Fruit fly (Drosophila melanogaster) whole organism, embryonic: ENCODE measurements around the gene CG4017.

ENCODE experiments used
- CG10321 ChIP-seq: fragments of 200-800 bp; sonication (Bioruptor generic); IDR thresholded peaks from 2 replicates; pipeline ENCODE4 v1.3.6; 2022; ENCODE audit warnings: missing biosample characterization, missing genetic modification characterization
- CG12104 ChIP-seq: fragments of 200-800 bp; sonication (Bioruptor generic); optimal IDR thresholded peaks from 3 replicates; lab custom pipeline; 2016; ENCODE audit warnings: missing biosample characterization, missing genetic modification characterization
- CG13296 ChIP-seq: fragments of 200-800 bp; sonication (Bioruptor generic); optimal IDR thresholded peaks from 3 replicates; lab custom pipeline; 2018; ENCODE audit warnings: missing biosample characterization, mild to moderate bottlenecking, missing genetic modification characterization
- CG1529 ChIP-seq: fragments of 200-800 bp; sonication (Bioruptor generic); optimal IDR thresholded peaks from 3 replicates; lab custom pipeline; 2018; ENCODE audit warnings: missing biosample characterization, missing genetic modification characterization
- CG1603 ChIP-seq: fragments of 200-800 bp; sonication (Bioruptor generic); optimal IDR thresholded peaks from 2 replicates; lab custom pipeline; 2019; ENCODE audit warnings: missing biosample characterization, mild to moderate bottlenecking, missing genetic modification characterization, moderate library complexity
- CG16813 ChIP-seq: fragments of 200-800 bp; sonication (Bioruptor generic); IDR thresholded peaks from 3 replicates; pipeline ENCODE4 v1.3.6; 2022; ENCODE audit warnings: missing biosample characterization, missing genetic modification characterization; ENCODE audit not compliant: partially characterized antibody
- CG17328 ChIP-seq: fragments of 200-800 bp; sonication (Bioruptor generic); IDR thresholded peaks from 2 replicates; pipeline ENCODE4 v1.3.6; 2022; ENCODE audit warnings: missing biosample characterization, missing genetic modification characterization
- CG17829 ChIP-seq: fragments of 200-800 bp; optimal IDR thresholded peaks from 2 replicates; lab custom pipeline; 2019; ENCODE audit warnings: missing biosample characterization, mild to moderate bottlenecking, missing genetic modification characterization, moderate library complexity
- CG17912 ChIP-seq: fragments of 200-800 bp; sonication (Bioruptor generic); optimal IDR thresholded peaks from 2 replicates; lab custom pipeline; 2018; ENCODE audit warnings: missing biosample characterization, mild to moderate bottlenecking, missing genetic modification characterization
- CG18599 ChIP-seq: fragments of 200-800 bp; sonication (Bioruptor generic); optimal IDR thresholded peaks from 3 replicates; lab custom pipeline; 2017; ENCODE audit warnings: missing biosample characterization, missing genetic modification characterization, mild to moderate bottlenecking, moderate library complexity, missing genetic modification reagents
- CG2199 ChIP-seq: fragments of 200-800 bp; sonication (Bioruptor generic); IDR thresholded peaks from 3 replicates; pipeline ENCODE4 v1.3.6; 2022; ENCODE audit warnings: missing biosample characterization, missing genetic modification characterization
- CG31365 ChIP-seq: fragments of 200-800 bp; sonication (Bioruptor generic); optimal IDR thresholded peaks from 2 replicates; lab custom pipeline; 2018; ENCODE audit warnings: missing biosample characterization, mild to moderate bottlenecking, missing genetic modification characterization
- CG31441 ChIP-seq: fragments of 200-800 bp; sonication (Bioruptor generic); IDR thresholded peaks from 2 replicates; pipeline ENCODE4 v1.3.6; 2022; ENCODE audit warnings: missing biosample characterization, missing genetic modification characterization
- CG3995 ChIP-seq: fragments of 200-800 bp; sonication (Bioruptor generic); optimal IDR thresholded peaks from 3 replicates; lab custom pipeline; 2016; ENCODE audit warnings: missing biosample characterization, missing genetic modification characterization
- CG6689 ChIP-seq: fragments of 200-800 bp; sonication (Bioruptor generic); IDR thresholded peaks from 2 replicates; pipeline ENCODE4 v1.3.6; 2022; ENCODE audit warnings: missing biosample characterization, missing genetic modification characterization
- CG6765 ChIP-seq: fragments of 200-800 bp; sonication (Bioruptor generic); optimal IDR thresholded peaks from 3 replicates; lab custom pipeline; 2017; ENCODE audit warnings: missing biosample characterization, mild to moderate bottlenecking, missing genetic modification characterization
- CG8089 ChIP-seq: fragments of 200-800 bp; sonication (Bioruptor generic); optimal IDR thresholded peaks from 3 replicates; lab custom pipeline; 2016; ENCODE audit warnings: missing biosample characterization, missing genetic modification characterization
- CG8478 ChIP-seq: fragments of >200 bp; optimal IDR thresholded peaks from 2 replicates; lab custom pipeline; 2018
- CG9437 ChIP-seq: fragments of 200-800 bp; sonication (Bioruptor generic); optimal IDR thresholded peaks from 2 replicates; lab custom pipeline; 2018; ENCODE audit warnings: missing biosample characterization, mild to moderate bottlenecking, missing genetic modification characterization
- CG9817 ChIP-seq: fragments of 200-800 bp; sonication (Bioruptor generic); optimal IDR thresholded peaks from 2 replicates; lab custom pipeline; 2018; ENCODE audit warnings: missing biosample characterization, mild to moderate bottlenecking, missing genetic modification characterization, moderate library complexity
- Deaf1 ChIP-seq: fragments of 200-800 bp; optimal IDR thresholded peaks from 3 replicates; lab custom pipeline; 2019; ENCODE audit warnings: missing biosample characterization, mild to moderate bottlenecking, missing genetic modification characterization, moderate library complexity
- Dfd ChIP-seq, 2 experiments: fragments of >200 bp; optimal IDR thresholded peaks; 2 replicates each; lab custom pipeline; 2017; ENCODE audit warnings: missing biosample characterization in 2 of 2, missing genetic modification characterization in 2 of 2
- Dp ChIP-seq: fragments of 200-800 bp; sonication (Bioruptor generic); optimal IDR thresholded peaks from 2 replicates; lab custom pipeline; 2018; ENCODE audit warnings: missing biosample characterization, mild to moderate bottlenecking, missing genetic modification characterization, moderate library complexity
- HHEX ChIP-seq: fragments of 200-800 bp; sonication (Bioruptor generic); optimal IDR thresholded peaks from 3 replicates; lab custom pipeline; 2017; ENCODE audit warnings: missing biosample characterization, mild to moderate bottlenecking, missing genetic modification characterization, missing genetic modification reagents
- Hr78 ChIP-seq, 2 experiments: fragments of 200-800 bp in 1 of 2; fragments of >200 bp in 1 of 2; sonication (Bioruptor generic) in 1 of 2; optimal IDR thresholded peaks; 2 replicates each; lab custom pipeline; 2017 to 2019; ENCODE audit warnings: missing biosample characterization in 2 of 2, missing genetic modification characterization in 2 of 2, mild to moderate bottlenecking in 1 of 2, moderate library complexity in 1 of 2
- Mad ChIP-seq: fragments of 200-800 bp; sonication (Bioruptor generic); optimal IDR thresholded peaks from 2 replicates; lab custom pipeline; 2016; ENCODE audit warnings: missing biosample characterization, missing genetic modification characterization
- Side ChIP-seq: fragments of 200-800 bp; sonication (Bioruptor generic); optimal IDR thresholded peaks from 2 replicates; lab custom pipeline; 2016; ENCODE audit warnings: missing biosample characterization, missing genetic modification characterization
- Vsx1 ChIP-seq: fragments of 200-800 bp; sonication (Bioruptor generic); optimal IDR thresholded peaks from 2 replicates; lab custom pipeline; 2017; ENCODE audit warnings: missing biosample characterization, mild to moderate bottlenecking, missing genetic modification characterization, missing genetic modification reagents
- Xrp1 ChIP-seq: fragments of 200-800 bp; sonication (Bioruptor generic); IDR thresholded peaks from 2 replicates; pipeline ENCODE4 v1.3.6; 2022; ENCODE audit warnings: missing biosample characterization, missing genetic modification characterization
- YL-1 ChIP-seq: fragments of 200-800 bp; sonication (Bioruptor generic); optimal IDR thresholded peaks from 3 replicates; lab custom pipeline; 2017; ENCODE audit warnings: missing biosample characterization, mild to moderate bottlenecking, missing genetic modification characterization
- ab ChIP-seq: fragments of 200-800 bp; sonication (Bioruptor generic); optimal IDR thresholded peaks from 2 replicates; lab custom pipeline; 2016; ENCODE audit warnings: missing biosample characterization, missing genetic modification characterization
- cg ChIP-seq: fragments of 200-800 bp; sonication (Bioruptor generic); optimal IDR thresholded peaks from 3 replicates; lab custom pipeline; 2019; ENCODE audit warnings: missing biosample characterization, mild to moderate bottlenecking, missing genetic modification characterization, moderate library complexity
- croc ChIP-seq: fragments of 200-800 bp; sonication (Bioruptor generic); conservative IDR thresholded peaks from 3 replicates; pipeline ENCODE4 v1.3.6; 2022; ENCODE audit warnings: missing biosample characterization, missing genetic modification characterization
- dan ChIP-seq: fragments of 200-800 bp; sonication (Bioruptor generic); IDR thresholded peaks from 2 replicates; pipeline ENCODE4 v1.3.6; 2022; ENCODE audit warnings: missing biosample characterization, missing genetic modification characterization
- ewg ChIP-seq: fragments of 200-800 bp; sonication (Bioruptor generic); optimal IDR thresholded peaks from 3 replicates; lab custom pipeline; 2017; ENCODE audit warnings: mild to moderate bottlenecking, missing biosample characterization, missing genetic modification reagents, missing genetic modification characterization
- fd96Cb ChIP-seq: fragments of 200-800 bp; sonication (Bioruptor generic); optimal IDR thresholded peaks from 2 replicates; lab custom pipeline; 2018; ENCODE audit warnings: missing biosample characterization, mild to moderate bottlenecking, missing genetic modification characterization, moderate library complexity
- gcm2 ChIP-seq: fragments of 200-800 bp; sonication (Bioruptor generic); optimal IDR thresholded peaks from 2 replicates; lab custom pipeline; 2016; ENCODE audit warnings: missing biosample characterization, missing genetic modification characterization
- gsb ChIP-seq: fragments of 200-800 bp; sonication (Bioruptor generic); IDR thresholded peaks from 2 replicates; pipeline ENCODE4 v1.3.6; 2022; ENCODE audit warnings: missing biosample characterization, missing genetic modification characterization
- h ChIP-seq: fragments of >200 bp; optimal IDR thresholded peaks from 2 replicates; lab custom pipeline; 2017
- kni ChIP-seq: fragments of 200-800 bp; sonication (Bioruptor generic); optimal IDR thresholded peaks from 3 replicates; lab custom pipeline; 2017; ENCODE audit warnings: mild to moderate bottlenecking, missing biosample characterization, missing genetic modification reagents, missing genetic modification characterization
- knrl ChIP-seq: fragments of 200-800 bp; sonication (Bioruptor generic); IDR thresholded peaks from 3 replicates; pipeline ENCODE4 v1.3.6; 2022; ENCODE audit warnings: missing biosample characterization, missing genetic modification characterization; ENCODE audit not compliant: partially characterized antibody
- nerfin-2 ChIP-seq: fragments of 200-800 bp; sonication (Bioruptor generic); IDR thresholded peaks from 2 replicates; pipeline ENCODE4 v1.3.6; 2022; ENCODE audit warnings: missing biosample characterization, missing genetic modification characterization; ENCODE audit not compliant: partially characterized antibody
- nom ChIP-seq: fragments of 200-800 bp; sonication (Bioruptor generic); optimal IDR thresholded peaks from 2 replicates; lab custom pipeline; 2017; ENCODE audit warnings: missing biosample characterization, missing genetic modification characterization, mild to moderate bottlenecking, moderate library complexity, missing genetic modification reagents
- org-1 ChIP-seq: fragments of 200-800 bp; sonication (Bioruptor generic); optimal IDR thresholded peaks from 2 replicates; lab custom pipeline; 2017; ENCODE audit warnings: missing biosample characterization, missing genetic modification characterization
- pros ChIP-seq: fragments of 200-800 bp; sonication (Bioruptor generic); optimal IDR thresholded peaks from 3 replicates; lab custom pipeline; 2019; ENCODE audit warnings: missing biosample characterization, mild to moderate bottlenecking, missing genetic modification characterization, moderate library complexity
- ranshi ChIP-seq: fragments of 200-800 bp; sonication (Bioruptor generic); IDR thresholded peaks from 2 replicates; pipeline ENCODE4 v1.3.6; 2022; ENCODE audit warnings: missing biosample characterization, missing genetic modification characterization
- repo ChIP-seq: fragments of 200-800 bp; sonication (Bioruptor generic); optimal IDR thresholded peaks from 2 replicates; lab custom pipeline; 2016; ENCODE audit warnings: missing biosample characterization, missing genetic modification characterization
- sim ChIP-seq: fragments of 200-800 bp; sonication (Bioruptor generic); IDR thresholded peaks from 2 replicates; pipeline ENCODE4 v1.3.6; 2022; ENCODE audit warnings: missing biosample characterization, missing genetic modification characterization
- stwl ChIP-seq: fragments of 200-800 bp; sonication (Bioruptor generic); optimal IDR thresholded peaks from 3 replicates; lab custom pipeline; 2018; ENCODE audit warnings: missing biosample characterization, mild to moderate bottlenecking, missing genetic modification characterization, moderate library complexity
- trem ChIP-seq: fragments of 200-800 bp; optimal IDR thresholded peaks from 3 replicates; lab custom pipeline; 2019; ENCODE audit warnings: missing biosample characterization, mild to moderate bottlenecking, missing genetic modification characterization, moderate library complexity
- vnd ChIP-seq: fragments of 200-800 bp; sonication (Bioruptor generic); IDR thresholded peaks from 3 replicates; pipeline ENCODE4 v1.3.6; 2022; ENCODE audit warnings: missing biosample characterization, missing genetic modification characterization; ENCODE audit not compliant: partially characterized antibody

CG4017 gene

DNA sequence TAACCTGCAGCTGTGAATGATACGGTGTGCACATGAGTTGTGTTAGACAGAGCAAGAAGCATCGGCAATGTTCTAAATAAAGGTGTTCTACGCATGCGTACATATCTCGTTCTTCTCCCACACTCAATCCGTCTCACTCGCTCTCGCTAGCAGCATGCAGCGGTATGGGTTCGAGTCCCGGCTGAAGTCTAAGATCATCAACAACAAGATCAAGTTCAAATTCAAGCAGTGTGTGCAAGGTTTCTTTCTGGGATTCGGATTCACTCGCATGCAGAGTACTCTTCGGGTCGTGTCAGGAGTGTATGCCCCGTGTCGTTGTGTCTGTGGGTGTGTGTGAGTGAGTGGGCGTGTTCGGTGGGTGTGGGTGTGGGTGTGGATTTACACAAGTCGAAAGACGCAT, 35.6 kb upstream of the CG4017 start:
- TF ChIP-seq Vsx1 (no peak), Xrp1 (GFP tag; lab: Robert Waterston, UW) (no peak), CG10321 (GFP tag; lab: Robert Waterston, UW) (0 out of 2 replicates have a peak, but pooled peaks have one; percentile 23), vnd (no peak), CG8089 (GFP tag; lab: Kevin White, UChicago) (no peak), stwl (tag; lab: Kevin White, UChicago) (peak; percentile 87), croc (GFP tag; lab: Robert Waterston, UW) (no peak), CG31365 (tag; lab: Kevin White, UChicago) (peak; percentile 93), CG31441 (GFP tag; lab: Robert Waterston, UW) (no peak), CG6765 (GFP tag; lab: Kevin White, UChicago) (no peak), h (lab: Kevin White, UChicago) (no peak), kni (GFP tag; lab: Kevin White, UChicago) (peak; percentile 30), ab (no peak), pros (GFP tag; lab: Kevin White, UChicago) (peak; percentile 17), YL-1 (no peak), nerfin-2 (GFP tag; lab: Robert Waterston, UW) (0 out of 2 replicates have a peak, but pooled peaks have one; percentile 16), knrl (peak; percentile 29; the same call in 1 of the 3 replicates), CG18599 (GFP tag; lab: Kevin White, UChicago) (no peak), Hr78 (GFP tag; optimal IDR thresholded peaks at IDR 0.05; lab: Kevin White, UChicago) (peak in 1 of 2 experiments; percentile 23), sim (GFP tag; lab: Robert Waterston, UW) (no peak), nom (GFP tag; lab: Kevin White, UChicago) (no peak), CG8478 (lab: Kevin White, UChicago) (peak; percentile 95), Dfd (GFP tag; optimal IDR thresholded peaks at IDR 0.05; lab: Kevin White, UChicago) (peak in 1 of 2 experiments; percentile 23), fd96Cb (no peak), CG9817 (tag; lab: Kevin White, UChicago) (no peak), CG17328 (GFP tag; lab: Robert Waterston, UW) (no peak), ranshi (GFP tag; lab: Robert Waterston, UW) (no peak), CG17912 (GFP tag; lab: Kevin White, UChicago) (no peak), Mad (GFP tag; lab: Kevin White, UChicago) (no peak), cg (GFP tag; lab: Kevin White, UChicago) (peak; percentile 37), ewg (GFP tag; lab: Kevin White, UChicago) (peak; percentile 12), Deaf1 (peak; percentile 80), Dp (GFP tag; lab: Kevin White, UChicago) (no peak), CG3995 (GFP tag; lab: Kevin White, UChicago) (no peak), CG16813 (GFP tag; lab: Robert Waterston, UW) (no peak), CG1529 (GFP tag; lab: Kevin White, UChicago) (no peak), dan (GFP tag; lab: Robert Waterston, UW) (no peak), org-1 (no peak), Side (GFP tag; lab: Kevin White, UChicago) (no peak), CG2199 (GFP tag; lab: Robert Waterston, UW) (peak; percentile 95), trem (tag; lab: Kevin White, UChicago) (peak; percentile 11), CG6689 (GFP tag; lab: Robert Waterston, UW) (no peak), repo (GFP tag; lab: Kevin White, UChicago) (no peak), CG17829 (tag; lab: Kevin White, UChicago) (peak; percentile 4), CG13296 (GFP tag; lab: Kevin White, UChicago) (no peak), CG12104 (no peak), HHEX (GFP tag; lab: Kevin White, UChicago) (no peak), CG1603 (tag; lab: Kevin White, UChicago) (peak; percentile 2), CG9437 (no peak), gcm2 (GFP tag; lab: Kevin White, UChicago) (no peak), gsb (GFP tag; lab: Robert Waterston, UW) (no peak)
